Worm (Caenorhabditis elegans): Measurements from ENCODE around the gene lron-2.

ce11 chrV:9272624-9273023, 14.7 kb downstream of the lron-2 start:
- no peak for TF ChIP-seq nhr-11 (tag; optimal IDR thresholded peaks at IDR 0.05)
- no peak for TF ChIP-seq lin-39 (tag; optimal IDR thresholded peaks at IDR 0.05)
